Fruit fly (Drosophila melanogaster): Measurements from ENCODE around the gene pb.

Gene pb

dm6 chr3R:6708858-6709257 lies 33.0 kb downstream of the pb start:
- TF ChIP-seq usp (GFP tag; optimal IDR thresholded peaks at IDR 0.05) (no peak), CG8478 (optimal IDR thresholded peaks at IDR 0.05) (no peak), pan (optimal IDR thresholded peaks at IDR 0.05) (no peak), Dll (optimal IDR thresholded peaks at IDR 0.05) (no peak), psq (optimal IDR thresholded peaks at IDR 0.05) (no peak), EcR (GFP tag; optimal IDR thresholded peaks at IDR 0.05) (no peak)

- TF ChIP-seq pan (optimal IDR thresholded peaks at IDR 0.05) (no peak), usp (GFP tag; optimal IDR thresholded peaks at IDR 0.05) (no peak), CG8478 (optimal IDR thresholded peaks at IDR 0.05) (no peak), EcR (GFP tag; optimal IDR thresholded peaks at IDR 0.05) (no peak), Dll (optimal IDR thresholded peaks at IDR 0.05) (no peak), psq (optimal IDR thresholded peaks at IDR 0.05) (no peak)
Observed at dm6 chr3R:6706327-6706726, 35.5 kb downstream of the pb start.

- TF ChIP-seq CG8478 (optimal IDR thresholded peaks at IDR 0.05) = no peak
- TF ChIP-seq psq (optimal IDR thresholded peaks at IDR 0.05) = no peak
- no peak for TF ChIP-seq usp (GFP tag; optimal IDR thresholded peaks at IDR 0.05)
- TF ChIP-seq Dll (optimal IDR thresholded peaks at IDR 0.05) = no peak
- TF ChIP-seq pan (optimal IDR thresholded peaks at IDR 0.05) = no peak
- no peak for TF ChIP-seq EcR (GFP tag; optimal IDR thresholded peaks at IDR 0.05)
Observed at dm6 chr3R:6703784-6704183, 38.1 kb downstream of the pb start, which contains the start of gene Ccp84Aa. Gene Ccp84Aa (plus strand): TSS chr3R:6704084.

- no peak for TF ChIP-seq psq (optimal IDR thresholded peaks at IDR 0.05)
- no peak for TF ChIP-seq usp (GFP tag; optimal IDR thresholded peaks at IDR 0.05)
- TF ChIP-seq pan (optimal IDR thresholded peaks at IDR 0.05) = no peak
- TF ChIP-seq EcR (GFP tag; optimal IDR thresholded peaks at IDR 0.05) = no peak
- TF ChIP-seq CG8478 (optimal IDR thresholded peaks at IDR 0.05) = no peak
- no peak for TF ChIP-seq Dll (optimal IDR thresholded peaks at IDR 0.05)
Observed at dm6 chr3R:6702777-6703176, 39.1 kb downstream of the pb start, which contains the start of gene Ccp84Ab. Gene Ccp84Ab (minus strand): TSS chr3R:6702877.

- TF ChIP-seq CG8478 (optimal IDR thresholded peaks at IDR 0.05) (no peak), usp (GFP tag; optimal IDR thresholded peaks at IDR 0.05) (no peak), psq (optimal IDR thresholded peaks at IDR 0.05) (no peak), pan (optimal IDR thresholded peaks at IDR 0.05) (no peak), EcR (GFP tag; optimal IDR thresholded peaks at IDR 0.05) (no peak), Dll (optimal IDR thresholded peaks at IDR 0.05) (no peak)
Observed at dm6 chr3R:6696221-6696749, 45.6 kb downstream of the pb start, which contains the start of gene Ccp84Ac. Gene Ccp84Ac (minus strand): TSS chr3R:6696271.

- no peak for TF ChIP-seq EcR (GFP tag; optimal IDR thresholded peaks at IDR 0.05)
- TF ChIP-seq usp (GFP tag; optimal IDR thresholded peaks at IDR 0.05) = no peak
- no peak for TF ChIP-seq CG8478 (optimal IDR thresholded peaks at IDR 0.05)
- TF ChIP-seq Dll (optimal IDR thresholded peaks at IDR 0.05) = no peak
- TF ChIP-seq pan (optimal IDR thresholded peaks at IDR 0.05) = no peak
- no peak for TF ChIP-seq psq (optimal IDR thresholded peaks at IDR 0.05)
Observed at dm6 chr3R:6692432-6692831, 49.4 kb downstream of the pb start, which contains the start of gene Ccp84Ad. Gene Ccp84Ad (plus strand): TSS chr3R:6692732.

dm6 chr3R:6691658-6692057 lies 50.2 kb downstream of the pb start, which contains the start of gene Ccp84Ae:
Gene Ccp84Ae (minus strand): TSS chr3R:6691758.
- no peak for TF ChIP-seq EcR (GFP tag; optimal IDR thresholded peaks at IDR 0.05)
- TF ChIP-seq CG8478 (optimal IDR thresholded peaks at IDR 0.05) = no peak
- TF ChIP-seq Dll (optimal IDR thresholded peaks at IDR 0.05) = no peak
- TF ChIP-seq psq (optimal IDR thresholded peaks at IDR 0.05) = no peak

- TF ChIP-seq psq (optimal IDR thresholded peaks at IDR 0.05) (no peak), EcR (GFP tag; optimal IDR thresholded peaks at IDR 0.05) (no peak), CG8478 (optimal IDR thresholded peaks at IDR 0.05) (no peak), pan (optimal IDR thresholded peaks at IDR 0.05) (no peak), usp (GFP tag; optimal IDR thresholded peaks at IDR 0.05) (no peak), Dll (optimal IDR thresholded peaks at IDR 0.05) (no peak)
Observed at dm6 chr3R:6690139-6690538, 51.7 kb downstream of the pb start, which contains the start of gene Ccp84Af. Gene Ccp84Af (minus strand): TSS chr3R:6690239.

- no peak for TF ChIP-seq CG8478 (optimal IDR thresholded peaks at IDR 0.05)
- TF ChIP-seq psq (optimal IDR thresholded peaks at IDR 0.05) = no peak
- TF ChIP-seq usp (GFP tag; optimal IDR thresholded peaks at IDR 0.05) = no peak
- TF ChIP-seq Dll (optimal IDR thresholded peaks at IDR 0.05) = no peak
- TF ChIP-seq pan (optimal IDR thresholded peaks at IDR 0.05) = no peak
Observed at dm6 chr3R:6688160-6688559, 53.7 kb downstream of the pb start.

dm6 chr3R:6687219-6687618 lies 54.6 kb downstream of the pb start:
- no peak for TF ChIP-seq Dll (optimal IDR thresholded peaks at IDR 0.05)
- no peak for TF ChIP-seq usp (GFP tag; optimal IDR thresholded peaks at IDR 0.05)
- no peak for TF ChIP-seq CG8478 (optimal IDR thresholded peaks at IDR 0.05)
- TF ChIP-seq psq (optimal IDR thresholded peaks at IDR 0.05) = no peak
- TF ChIP-seq EcR (GFP tag; optimal IDR thresholded peaks at IDR 0.05) = no peak
- TF ChIP-seq pan (optimal IDR thresholded peaks at IDR 0.05) = no peak

dm6 chr3R:6686428-6686827 lies 55.4 kb downstream of the pb start, which contains the start of gene Ccp84Ag:
Gene Ccp84Ag (plus strand): TSS chr3R:6686728.
- TF ChIP-seq usp (GFP tag; optimal IDR thresholded peaks at IDR 0.05) (no peak), pan (optimal IDR thresholded peaks at IDR 0.05) (no peak), CG8478 (optimal IDR thresholded peaks at IDR 0.05) (no peak)

dm6 chr3R:6684145-6684544 lies 57.7 kb downstream of the pb start, which contains the start of gene Edg84A:
Gene Edg84A (plus strand): TSS chr3R:6684445.
- TF ChIP-seq CG8478 (optimal IDR thresholded peaks at IDR 0.05) (no peak), EcR (GFP tag; optimal IDR thresholded peaks at IDR 0.05) (no peak)

dm6 chr3R:6683671-6684070 lies 58.2 kb downstream of the pb start:
- no peak for TF ChIP-seq pan (optimal IDR thresholded peaks at IDR 0.05)
- no peak for TF ChIP-seq EcR (GFP tag; optimal IDR thresholded peaks at IDR 0.05)
- TF ChIP-seq CG8478 (optimal IDR thresholded peaks at IDR 0.05) = no peak
- TF ChIP-seq usp (GFP tag; optimal IDR thresholded peaks at IDR 0.05) = no peak

Data from whole organism.